Worm (Caenorhabditis elegans) whole organism, dauer: ENCODE results near the gene C01G6.2.

ENCODE experiments used
- unc-62 ChIP-seq: sonication (generic microtip); optimal IDR thresholded peaks from 2 replicates; lab custom pipeline; 2017; ENCODE audit warnings: missing biosample characterization, missing genetic modification reagents, missing genetic modification characterization

C01G6.2 gene

ce11 chrII:9258566-9258965 is 8.3 kb upstream of the C01G6.2 start:
- no peak for TF ChIP-seq unc-62 (GFP tag; lab: Kevin White, UChicago)

- TF ChIP-seq unc-62 (GFP tag; lab: Kevin White, UChicago), result no peak
Observed at ce11 chrII:9260026-9260425, 6.8 kb upstream of the C01G6.2 start.

DNA sequence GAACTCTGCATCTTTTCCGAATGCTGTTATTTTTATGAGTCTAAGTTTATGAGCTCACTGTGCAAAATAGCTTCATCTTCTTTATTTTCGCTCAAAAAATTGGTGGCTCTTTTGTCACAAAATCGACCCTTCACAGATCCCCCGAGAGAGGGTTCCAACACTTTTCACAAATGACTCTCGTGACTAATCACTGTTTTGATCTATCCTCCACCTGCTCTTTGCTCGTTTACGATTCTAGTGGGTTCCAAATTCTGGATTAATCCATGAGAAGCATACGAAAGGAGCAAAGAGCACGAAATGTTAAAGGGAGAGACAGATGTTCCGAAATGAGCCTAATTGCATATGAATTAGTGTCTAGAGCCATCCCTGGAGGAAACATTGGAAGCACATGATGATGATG is 5.5 kb upstream of the C01G6.2 start:
- no peak for TF ChIP-seq unc-62 (GFP tag; lab: Kevin White, UChicago)

DNA sequence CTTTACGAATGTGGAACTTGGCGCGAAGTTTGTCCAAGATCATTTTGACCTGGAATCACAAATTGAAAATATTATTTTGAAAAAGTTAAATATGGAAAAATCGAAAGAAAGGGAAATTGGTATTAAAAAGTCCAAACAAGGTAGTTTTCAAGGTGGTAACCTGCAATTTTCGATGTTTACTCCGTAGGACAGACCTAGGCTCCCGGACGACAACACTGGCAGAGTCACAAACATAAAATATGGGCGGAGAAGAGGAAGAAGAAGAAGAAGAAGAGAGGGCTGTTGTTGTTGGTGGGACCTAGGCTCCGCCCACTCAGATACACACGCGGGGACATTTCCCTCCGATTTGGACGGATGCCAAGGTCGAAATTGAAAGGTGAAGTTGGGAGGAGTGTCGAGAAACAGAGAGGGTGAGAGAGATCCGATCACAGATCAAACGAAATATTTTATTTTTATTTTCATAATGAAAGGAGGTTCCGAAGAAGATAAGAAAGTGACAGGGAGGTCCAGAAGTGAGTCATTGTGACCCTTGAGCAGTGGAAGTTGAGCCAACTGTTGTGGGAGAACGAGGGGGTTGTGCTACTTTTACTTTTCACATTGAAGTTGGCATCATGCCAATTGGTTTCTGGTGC is 4.8 kb upstream of the C01G6.2 start, which contains the start of gene aqp-2:
TSS of gene aqp-2 (minus strand) at position 51 of the 632 bp plus-strand sequence.
- TF ChIP-seq unc-62 (GFP tag; lab: Kevin White, UChicago), result no peak

ce11 chrII:9262845-9263402 is 3.9 kb upstream of the C01G6.2 start:
- TF ChIP-seq unc-62 (GFP tag; lab: Kevin White, UChicago), result no peak

DNA sequence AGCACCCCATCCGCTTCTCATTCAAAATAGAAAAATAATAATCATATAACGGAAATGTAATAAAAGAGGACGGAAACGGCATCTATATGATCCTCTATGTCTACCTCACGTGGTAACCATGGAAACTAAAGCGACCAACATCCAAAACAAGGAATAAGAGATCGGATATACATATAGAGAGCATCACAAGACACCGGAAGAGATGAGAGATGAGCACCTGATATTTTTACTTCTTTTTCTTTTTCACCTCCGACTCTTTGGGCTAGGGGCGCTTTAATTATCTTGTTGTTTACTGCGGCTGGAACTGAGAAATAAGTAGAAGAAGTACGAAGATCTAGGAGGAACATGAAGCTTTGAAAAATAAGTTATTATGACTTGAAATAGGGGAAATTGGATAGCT is 3.1 kb upstream of the C01G6.2 start:
- no peak for TF ChIP-seq unc-62 (GFP tag; lab: Kevin White, UChicago)

ce11 chrII:9264689-9265278 is 2.1 kb upstream of the C01G6.2 start:
- no peak for TF ChIP-seq unc-62 (GFP tag; lab: Kevin White, UChicago)

DNA sequence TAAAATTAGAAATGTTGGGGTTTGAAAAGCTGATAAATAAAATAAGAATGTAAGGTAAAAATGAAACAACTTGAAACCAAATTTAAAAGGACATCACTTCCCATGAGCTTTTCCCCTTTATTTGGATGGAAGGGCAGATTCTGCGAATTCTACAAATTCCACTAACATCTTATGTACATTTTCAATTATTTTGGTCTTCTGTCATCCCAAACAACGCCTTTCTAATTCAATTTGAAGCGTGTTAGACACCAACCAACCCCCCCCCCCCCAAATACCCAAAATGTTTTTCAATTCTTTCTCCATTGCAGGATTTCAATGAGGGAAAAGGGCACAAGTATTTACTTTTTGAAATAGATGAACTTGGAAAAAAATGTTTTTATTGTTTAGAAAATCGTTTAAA is 1.1 kb upstream of the C01G6.2 start:
- TF ChIP-seq unc-62 (GFP tag; lab: Kevin White, UChicago), result no peak

DNA sequence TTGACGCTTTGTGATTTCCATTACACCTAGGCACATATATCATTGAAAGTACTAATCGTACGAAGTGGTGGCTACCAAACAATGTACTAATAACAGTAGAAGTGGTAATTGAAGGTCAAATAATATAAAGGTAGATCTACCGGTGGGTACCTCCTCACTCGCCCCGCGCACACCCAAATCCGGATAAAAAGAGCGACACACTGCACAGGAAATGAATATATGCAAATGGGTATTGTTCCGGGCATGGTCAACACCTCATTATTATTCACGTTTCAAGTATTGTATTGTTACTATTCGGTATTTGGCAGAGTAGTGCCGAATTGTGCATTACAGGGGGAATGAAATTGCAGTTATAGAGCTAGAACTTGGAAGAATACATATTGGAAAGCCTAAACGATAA is 603 bp upstream of the C01G6.2 start:
- TF ChIP-seq unc-62 (GFP tag; lab: Kevin White, UChicago), result no peak

- no peak for TF ChIP-seq unc-62 (GFP tag; lab: Kevin White, UChicago)
Observed at ce11 chrII:9268983-9269382, 2.1 kb downstream of the C01G6.2 start.

DNA sequence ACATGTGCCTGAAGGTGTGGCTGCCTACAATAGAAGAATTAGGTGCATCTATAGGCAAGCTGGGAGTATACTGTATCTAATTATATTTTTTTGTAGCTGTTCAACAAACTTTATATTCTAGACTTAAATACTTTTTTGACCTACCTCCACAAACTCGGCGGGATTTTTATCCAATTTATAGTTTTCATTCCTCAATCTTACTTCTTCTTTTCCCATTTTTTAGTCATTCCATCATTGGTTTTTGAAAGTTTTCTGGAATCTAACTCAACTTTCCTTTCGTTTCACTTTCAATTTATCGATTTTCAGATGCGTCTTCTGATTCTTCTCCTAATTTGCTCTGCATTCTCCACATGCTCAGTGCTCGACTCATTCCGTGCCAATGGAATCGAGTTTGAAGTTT is 2.7 kb downstream of the C01G6.2 start, which contains the start of gene C01G6.3:
TSS of gene C01G6.3 (plus strand) at position 301 of the 400 bp plus-strand sequence.
- TF ChIP-seq unc-62 (GFP tag; lab: Kevin White, UChicago), result no peak

- no peak for TF ChIP-seq unc-62 (GFP tag; lab: Kevin White, UChicago)
Observed at ce11 chrII:9271285-9271684, 4.4 kb downstream of the C01G6.2 start.

DNA sequence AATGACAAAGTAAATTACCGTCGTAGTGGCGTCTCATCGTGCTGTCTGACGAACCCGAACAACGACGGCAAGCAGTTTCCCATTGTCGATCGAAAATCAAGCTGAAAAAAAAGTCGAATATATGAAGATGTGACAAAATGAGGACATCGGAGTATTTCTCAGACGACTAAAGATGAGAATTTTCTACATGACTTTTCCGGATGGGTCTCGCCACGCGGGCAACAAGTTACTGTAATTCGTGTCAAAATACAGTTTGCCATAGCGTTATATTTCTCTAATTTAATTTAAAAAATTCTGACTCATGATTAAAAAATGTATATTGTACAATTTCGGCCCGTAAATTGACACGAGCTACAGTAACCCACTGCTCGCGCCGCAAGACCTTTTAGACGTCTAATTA is 6.1 kb downstream of the C01G6.2 start, which contains the start of gene C01G6.4:
TSS of gene C01G6.4 (minus strand) at position 101 of the 400 bp plus-strand sequence.
- TF ChIP-seq unc-62 (GFP tag; lab: Kevin White, UChicago), result no peak

- no peak for TF ChIP-seq unc-62 (GFP tag; lab: Kevin White, UChicago)
Observed at ce11 chrII:9273984-9274383, 7.1 kb downstream of the C01G6.2 start.

ce11 chrII:9274734-9275133 is 7.9 kb downstream of the C01G6.2 start:
- no peak for TF ChIP-seq unc-62 (GFP tag; lab: Kevin White, UChicago)

DNA sequence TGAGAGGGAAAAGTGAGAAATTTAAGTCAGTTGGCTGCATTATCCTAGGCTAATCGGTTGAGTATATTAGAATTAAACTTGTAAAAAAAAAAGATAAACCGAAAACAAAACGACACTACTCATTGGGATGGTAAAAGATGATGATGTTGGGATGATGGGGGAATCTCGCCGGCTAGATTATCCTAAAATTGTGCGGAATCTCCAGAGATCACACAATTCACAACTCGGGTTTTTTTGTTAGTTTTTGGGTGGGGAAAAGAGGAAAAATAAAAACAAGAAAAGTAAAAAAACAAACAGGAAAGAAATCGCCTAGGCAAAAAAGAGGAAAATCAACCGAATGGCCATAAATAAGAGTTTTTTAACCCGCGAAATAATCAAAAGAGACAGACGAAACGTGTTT is 8.3 kb downstream of the C01G6.2 start:
- no peak for TF ChIP-seq unc-62 (GFP tag; lab: Kevin White, UChicago)

DNA sequence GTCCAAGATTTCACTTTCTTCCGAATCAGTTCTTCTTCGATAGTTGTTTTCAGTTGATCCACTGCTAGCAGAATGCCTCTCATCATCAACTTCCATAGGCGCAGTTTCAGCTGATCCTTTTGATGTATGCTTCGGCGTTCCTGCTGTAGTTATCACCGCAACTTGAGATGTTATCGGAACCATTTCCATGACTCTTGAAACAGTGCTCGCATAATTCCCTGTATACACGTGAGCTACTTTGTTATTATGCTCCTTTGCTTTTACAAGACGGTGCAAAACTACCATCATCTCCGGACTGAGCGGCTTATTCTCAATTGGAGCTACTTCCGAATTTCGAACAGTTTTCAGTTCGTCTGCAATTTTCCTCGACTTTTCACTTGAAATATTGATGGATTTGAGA is 10.3 kb downstream of the C01G6.2 start:
- no peak for TF ChIP-seq unc-62 (GFP tag; lab: Kevin White, UChicago)
